Worm (Caenorhabditis elegans) whole organism, L3 larva: ENCODE results near the gene R07B1.11.

Source experiments
- ZK546.5 ChIP-seq: sonication (generic microtip); optimal IDR thresholded peaks from 2 replicates; lab custom pipeline; 2017; ENCODE audit warnings: missing biosample characterization, missing genetic modification characterization
- aly-2 ChIP-seq: fragments of 150-350 bp; optimal IDR thresholded peaks from 2 replicates; lab custom pipeline; 2014; ENCODE audit warnings: missing biosample characterization, missing genetic modification characterization
- ama-1 ChIP-seq: fragments of 150-350 bp; optimal IDR thresholded peaks from 2 replicates; lab custom pipeline; 2018
- ceh-28 ChIP-seq: fragments of 150-350 bp; optimal IDR thresholded peaks from 2 replicates; lab custom pipeline; 2014; ENCODE audit warnings: missing biosample characterization, missing genetic modification reagents, missing genetic modification characterization
- ceh-82 ChIP-seq: fragments of 150-350 bp; optimal IDR thresholded peaks from 2 replicates; lab custom pipeline; 2014; ENCODE audit warnings: missing biosample characterization, missing genetic modification characterization
- ceh-9 ChIP-seq: sonication (generic microtip); optimal IDR thresholded peaks from 2 replicates; lab custom pipeline; 2018; ENCODE audit warnings: missing biosample characterization, missing genetic modification characterization
- daf-12 ChIP-seq: fragments of 150-350 bp; optimal IDR thresholded peaks from 2 replicates; lab custom pipeline; 2014; ENCODE audit warnings: missing biosample characterization, missing genetic modification reagents, missing genetic modification characterization
- egl-27 ChIP-seq: sonication (generic microtip); optimal IDR thresholded peaks from 4 replicates; lab custom pipeline; 2017; ENCODE audit warnings: missing biosample characterization, missing genetic modification reagents, missing genetic modification characterization
- egl-5 ChIP-seq: fragments of 150-350 bp; optimal IDR thresholded peaks from 2 replicates; lab custom pipeline; 2017; ENCODE audit warnings: missing biosample characterization, missing genetic modification reagents, missing genetic modification characterization, inconsistent platforms
- elt-1 ChIP-seq: fragments of 150-350 bp; optimal IDR thresholded peaks from 2 replicates; lab custom pipeline; 2014; ENCODE audit warnings: missing biosample characterization, missing genetic modification characterization
- elt-2 ChIP-seq: sonication (generic microtip); optimal IDR thresholded peaks from 2 replicates; lab custom pipeline; 2016; ENCODE audit warnings: missing genetic modification reagents, mild to moderate bottlenecking, missing genetic modification characterization, missing compliant biosample characterization
- elt-3 ChIP-seq, 3 experiments: fragments of 150-350 bp in 1 of 3; sonication (generic microtip) in 2 of 3; optimal IDR thresholded peaks; 2 replicates in 2 of 3; 4 replicates in 1 of 3; lab custom pipeline; 2014 to 2017; ENCODE audit warnings: missing biosample characterization in 3 of 3, missing genetic modification characterization in 3 of 3
- eor-1 ChIP-seq, 2 experiments: fragments of 150-350 bp; optimal IDR thresholded peaks; 2 replicates each; lab custom pipeline; 2014 to 2018; ENCODE audit warnings: missing biosample characterization in 2 of 2, missing genetic modification characterization in 2 of 2
- fkh-2 ChIP-seq: fragments of 150-350 bp; optimal IDR thresholded peaks from 2 replicates; lab custom pipeline; 2014; ENCODE audit warnings: missing biosample characterization, missing genetic modification reagents, missing genetic modification characterization
- hmg-11 ChIP-seq: sonication (generic microtip); optimal IDR thresholded peaks from 2 replicates; lab custom pipeline; 2016; ENCODE audit warnings: missing genetic modification characterization, missing compliant biosample characterization
- jun-1 ChIP-seq: fragments of 150-350 bp; optimal IDR thresholded peaks from 2 replicates; lab custom pipeline; 2014; ENCODE audit warnings: missing biosample characterization, missing genetic modification reagents, missing genetic modification characterization
- lin-15B ChIP-seq: fragments of 150-350 bp; optimal IDR thresholded peaks from 2 replicates; lab custom pipeline; 2014; ENCODE audit warnings: missing biosample characterization, missing genetic modification characterization
- lsy-12 ChIP-seq: sonication (generic microtip); optimal IDR thresholded peaks from 2 replicates; lab custom pipeline; 2016; ENCODE audit warnings: mild to moderate bottlenecking, missing genetic modification characterization, missing compliant biosample characterization
- nfya-1 ChIP-seq: sonication (generic microtip); optimal IDR thresholded peaks from 2 replicates; lab custom pipeline; 2017; ENCODE audit warnings: missing genetic modification characterization, mild to moderate bottlenecking, missing compliant biosample characterization, antibody characterized with exemption, moderate library complexity; ENCODE audit not compliant: insufficient read depth
- nhr-12 ChIP-seq: fragments of 150-350 bp; optimal IDR thresholded peaks from 2 replicates; lab custom pipeline; 2014; ENCODE audit warnings: missing biosample characterization, missing genetic modification characterization
- nhr-23 ChIP-seq: fragments of 150-350 bp; optimal IDR thresholded peaks from 2 replicates; lab custom pipeline; 2014; ENCODE audit warnings: missing biosample characterization, missing genetic modification reagents, missing genetic modification characterization
- nhr-237 ChIP-seq: fragments of 150-350 bp; optimal IDR thresholded peaks from 2 replicates; lab custom pipeline; 2014; ENCODE audit warnings: missing biosample characterization, missing genetic modification characterization
- nhr-25 ChIP-seq: sonication (generic microtip); optimal IDR thresholded peaks from 2 replicates; lab custom pipeline; 2017; ENCODE audit warnings: missing biosample characterization, missing genetic modification characterization
- nhr-28 ChIP-seq: fragments of 150-350 bp; optimal IDR thresholded peaks from 2 replicates; lab custom pipeline; 2014; ENCODE audit warnings: missing biosample characterization, missing genetic modification characterization
- nhr-67 ChIP-seq: fragments of 150-350 bp; optimal IDR thresholded peaks from 2 replicates; lab custom pipeline; 2014; ENCODE audit warnings: missing biosample characterization, missing genetic modification characterization
- nhr-76 ChIP-seq: fragments of 150-350 bp; sonication (generic microtip); optimal IDR thresholded peaks from 5 replicates; lab custom pipeline; 2014; ENCODE audit warnings: missing biosample characterization, missing genetic modification characterization
- nhr-77 ChIP-seq: fragments of 150-350 bp; optimal IDR thresholded peaks from 2 replicates; lab custom pipeline; 2014; ENCODE audit warnings: missing biosample characterization, missing genetic modification characterization
- pha-4 ChIP-seq: fragments of 150-350 bp; optimal IDR thresholded peaks from 2 replicates; lab custom pipeline; 2014; ENCODE audit warnings: missing biosample characterization, missing genetic modification reagents, missing genetic modification characterization
- pqm-1 ChIP-seq: fragments of 150-350 bp; optimal IDR thresholded peaks from 2 replicates; lab custom pipeline; 2017; ENCODE audit warnings: missing biosample characterization, missing genetic modification characterization, inconsistent platforms
- sea-2 ChIP-seq: fragments of 150-350 bp; sonication (generic microtip); optimal IDR thresholded peaks from 4 replicates; lab custom pipeline; 2014; ENCODE audit warnings: missing biosample characterization, missing genetic modification reagents, missing genetic modification characterization
- skn-1 ChIP-seq: fragments of 150-350 bp; optimal IDR thresholded peaks from 2 replicates; lab custom pipeline; 2014; ENCODE audit warnings: missing biosample characterization, missing genetic modification characterization
- tbx-2 ChIP-seq: sonication (generic microtip); optimal IDR thresholded peaks from 2 replicates; lab custom pipeline; 2016; ENCODE audit warnings: mild to moderate bottlenecking, missing genetic modification characterization, missing compliant biosample characterization
- unc-39 ChIP-seq: sonication (generic microtip); optimal IDR thresholded peaks from 4 replicates; lab custom pipeline; 2017; ENCODE audit warnings: missing biosample characterization, missing genetic modification characterization
- unc-62 ChIP-seq: fragments of 150-350 bp; sonication (generic microtip); optimal IDR thresholded peaks from 4 replicates; lab custom pipeline; 2014; ENCODE audit warnings: missing biosample characterization, missing genetic modification reagents, missing genetic modification characterization
- zag-1 ChIP-seq: fragments of 150-350 bp; optimal IDR thresholded peaks from 2 replicates; lab custom pipeline; 2014; ENCODE audit warnings: missing biosample characterization, missing genetic modification characterization
- ztf-4 ChIP-seq: fragments of 150-350 bp; optimal IDR thresholded peaks from 2 replicates; lab custom pipeline; 2014; ENCODE audit warnings: missing biosample characterization, missing genetic modification characterization

Gene R07B1.11

ce11 chrX:9872554-9872953, 15.8 kb downstream of the R07B1.11 start, which contains the start of gene R07B1.8:
TSS of gene R07B1.8 (minus strand) at chrX:9872654.
- TF ChIP-seq eor-1 (tag; optimal IDR thresholded peaks at IDR 0.05; lab: Kevin White, UChicago), result no peak
- TF ChIP-seq ZK546.5 (tag; lab: Kevin White, UChicago), result no peak
- TF ChIP-seq pha-4 (tag; lab: Kevin White, UChicago), result no peak
- TF ChIP-seq egl-27 (tag; lab: Kevin White, UChicago), result no peak
- TF ChIP-seq pqm-1 (tag; lab: Kevin White, UChicago), result no peak
- no peak for TF ChIP-seq elt-3 (tag; optimal IDR thresholded peaks at IDR 0.05; lab: Kevin White, UChicago)
- no peak for TF ChIP-seq elt-2 (tag; lab: Kevin White, UChicago)
- TF ChIP-seq, all 47 proteins: peak for 0

DNA sequence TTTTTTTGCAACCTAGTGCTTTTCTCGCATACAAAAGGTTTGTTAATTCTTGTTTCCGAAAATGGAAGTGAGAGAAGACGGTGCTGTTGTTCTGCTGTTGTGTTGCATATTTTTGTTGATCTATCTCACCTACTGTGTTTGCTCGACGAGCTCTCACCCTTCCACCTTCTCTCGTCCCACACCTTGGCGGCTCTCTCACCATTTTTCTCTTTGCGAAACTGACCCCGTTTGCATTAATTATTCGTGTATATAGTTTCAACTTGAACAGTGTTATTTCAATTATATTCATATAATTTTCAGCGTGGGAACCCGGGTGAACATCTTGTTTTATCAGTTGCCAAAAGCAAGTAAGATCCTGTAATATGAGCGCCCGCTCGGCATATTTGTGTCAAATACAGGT, 20.4 kb downstream of the R07B1.11 start, which contains the start of gene R07B1.9:
TSS of gene R07B1.9 (plus strand) at position 301 of the 400 bp plus-strand sequence.
- TF ChIP-seq egl-5 (tag; lab: Kevin White, UChicago), result no peak
- TF ChIP-seq ceh-28 (tag; lab: Kevin White, UChicago), result no peak
- TF ChIP-seq nhr-25 (tag; lab: Kevin White, UChicago), result no peak
- no peak for TF ChIP-seq elt-3 (tag; optimal IDR thresholded peaks at IDR 0.05; lab: Kevin White, UChicago)
- no peak for TF ChIP-seq jun-1 (tag; lab: Kevin White, UChicago)
- no peak for TF ChIP-seq unc-62
- TF ChIP-seq nhr-23 (tag; lab: Kevin White, UChicago), result no peak
- TF ChIP-seq skn-1 (tag; lab: Kevin White, UChicago), result no peak
- no peak for TF ChIP-seq nhr-77 (tag; lab: Kevin White, UChicago)
- no peak for TF ChIP-seq sea-2 (GFP tag; lab: Kevin White, UChicago)
- TF ChIP-seq ama-1 (lab: Kevin White, UChicago), result no peak
- no peak for TF ChIP-seq ceh-82 (tag; lab: Kevin White, UChicago)
- no peak for TF ChIP-seq ZK546.5 (tag; lab: Kevin White, UChicago)
- no peak for TF ChIP-seq nfya-1 (tag; lab: Kevin White, UChicago)
- no peak for TF ChIP-seq lsy-12 (tag; lab: Kevin White, UChicago)
- no peak for TF ChIP-seq elt-2 (tag; lab: Kevin White, UChicago)
- no peak for TF ChIP-seq nhr-28 (tag; lab: Kevin White, UChicago)
- TF ChIP-seq daf-12 (tag; lab: Kevin White, UChicago), result no peak
- no peak for TF ChIP-seq eor-1 (tag; optimal IDR thresholded peaks at IDR 0.05; lab: Kevin White, UChicago)

- TF ChIP-seq tbx-2 (tag; lab: Kevin White, UChicago), result no peak
- TF ChIP-seq zag-1 (tag; lab: Kevin White, UChicago), result no peak
- TF ChIP-seq nhr-76 (tag; lab: Kevin White, UChicago), result no peak
- no peak for TF ChIP-seq aly-2 (tag; lab: Kevin White, UChicago)
- no peak for TF ChIP-seq unc-62
- TF ChIP-seq nhr-67 (tag; lab: Kevin White, UChicago), result no peak
- TF ChIP-seq pqm-1 (tag; lab: Kevin White, UChicago), result no peak
- TF ChIP-seq skn-1 (tag; lab: Kevin White, UChicago), result no peak
- no peak for TF ChIP-seq elt-1 (tag; lab: Kevin White, UChicago)
- no peak for TF ChIP-seq fkh-2 (tag; lab: Kevin White, UChicago)
- no peak for TF ChIP-seq nhr-25 (tag; lab: Kevin White, UChicago)
- TF ChIP-seq ceh-9 (tag; lab: Kevin White, UChicago), result no peak
- TF ChIP-seq nhr-28 (tag; lab: Kevin White, UChicago), result no peak
- no peak for TF ChIP-seq nfya-1 (tag; lab: Kevin White, UChicago)
- no peak for TF ChIP-seq nhr-23 (tag; lab: Kevin White, UChicago)
These were observed 25.4 kb downstream of the R07B1.11 start, which contains the start of gene glo-1 for ce11 chrX:9882112-9882511. TSS of gene glo-1 (minus strand) at chrX:9882212.

DNA sequence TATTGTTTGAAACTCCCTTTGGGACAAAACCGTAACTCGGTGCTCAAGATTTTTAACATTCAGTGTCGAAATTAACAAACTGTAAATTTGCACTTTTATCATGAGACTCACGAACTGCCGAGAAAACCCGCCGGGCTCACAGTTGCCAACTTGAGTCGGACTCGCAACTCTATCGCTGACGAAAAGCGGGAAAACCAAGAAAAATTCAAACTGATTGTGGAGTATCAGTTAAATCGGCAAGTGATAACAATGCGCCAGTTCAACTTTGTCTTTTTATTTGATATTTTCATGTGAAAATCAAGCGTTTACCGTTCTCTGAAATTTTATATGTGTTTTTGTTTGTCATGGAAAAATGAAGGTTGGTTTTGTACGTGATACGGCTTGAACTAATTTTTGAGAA, 25.9 kb downstream of the R07B1.11 start:
- no peak for TF ChIP-seq nhr-67 (tag; lab: Kevin White, UChicago)
- TF ChIP-seq aly-2 (tag; lab: Kevin White, UChicago), result no peak
- TF ChIP-seq sea-2 (GFP tag; lab: Kevin White, UChicago), result no peak
- peak; percentile 83 for TF ChIP-seq elt-2 (tag; lab: Kevin White, UChicago)
- TF ChIP-seq, all 47 proteins: peak for 1

DNA sequence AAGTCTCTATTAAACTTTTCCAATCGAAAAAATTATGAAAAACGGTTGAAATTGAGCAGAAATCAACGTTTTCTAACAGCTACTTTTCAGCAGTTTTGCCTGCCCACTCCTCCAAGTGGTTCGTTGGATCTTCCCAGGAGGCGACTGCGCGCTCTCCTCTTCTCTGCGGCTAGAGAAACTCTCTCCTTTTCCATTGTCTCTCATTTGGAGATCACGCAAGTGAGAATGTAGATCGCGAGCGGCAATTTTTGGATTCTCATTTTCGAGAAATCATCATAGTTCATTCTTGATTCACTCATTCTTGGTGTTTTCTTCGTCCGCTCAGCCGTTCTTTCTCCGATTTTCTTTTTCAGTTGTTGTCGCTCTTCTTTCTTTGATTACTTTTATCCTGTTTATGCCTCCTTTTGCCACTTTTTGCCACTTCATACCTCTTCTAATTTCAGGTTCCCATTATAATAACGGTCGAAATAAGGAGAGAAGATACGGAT, 27.2 kb downstream of the R07B1.11 start, which contains the start of gene mrp-4:
TSS of gene mrp-4 (plus strand) at position 438 of the 488 bp plus-strand sequence.
- TF ChIP-seq unc-39 (tag; lab: Kevin White, UChicago) (no peak), nhr-25 (tag; lab: Kevin White, UChicago) (no peak), lin-15B (no peak), ceh-82 (tag; lab: Kevin White, UChicago) (no peak), nhr-237 (no peak), elt-1 (tag; lab: Kevin White, UChicago) (no peak), nfya-1 (tag; lab: Kevin White, UChicago) (no peak), elt-2 (tag; lab: Kevin White, UChicago) (no peak), ztf-4 (tag; lab: Kevin White, UChicago) (no peak), nhr-12 (no peak), hmg-11 (tag; lab: Kevin White, UChicago) (no peak), unc-62 (no peak), eor-1 (tag; optimal IDR thresholded peaks at IDR 0.05; lab: Kevin White, UChicago) (no peak), nhr-67 (tag; lab: Kevin White, UChicago) (no peak)
